Fruit fly (Drosophila melanogaster): ENCODE data around the gene Gr28b.
A peak's percentile ranks its signal among the peaks of the same experiment; 100 is the strongest.

The Gr28b gene

DNA sequence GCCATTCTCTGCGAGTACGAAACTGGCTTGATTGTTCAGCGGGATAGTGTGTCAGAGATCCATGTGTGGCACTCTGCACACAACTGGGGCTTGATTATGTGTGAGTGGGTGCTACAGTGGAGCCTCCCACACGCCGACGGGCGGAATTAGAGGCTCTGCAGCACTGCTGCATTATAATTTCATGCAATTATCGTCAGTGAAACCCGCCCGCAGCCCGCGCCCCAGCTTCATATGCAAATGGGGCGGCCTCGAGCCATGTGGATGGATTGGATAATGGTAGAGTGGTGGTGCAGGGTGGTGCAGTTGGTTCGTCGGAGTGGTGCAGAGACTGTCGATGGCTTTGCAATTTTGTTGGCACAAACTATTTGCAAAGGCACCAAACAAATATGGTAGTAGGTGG lies 39.7 kb upstream of the Gr28b start:
- TF ChIP-seq CG17806 (tag; optimal IDR thresholded peaks at IDR 0.05), result no peak
- TF ChIP-seq CG4496 (GFP tag; IDR thresholded peaks at IDR 0.05), result peak; percentile 54; the same call in 1 of the 3 replicates
- TF ChIP-seq rn (GFP tag; IDR thresholded peaks at IDR 0.05), result no peak
- no peak for TF ChIP-seq CG15710 (tag; optimal IDR thresholded peaks at IDR 0.05)
- TF ChIP-seq CG13204 (GFP tag; optimal IDR thresholded peaks at IDR 0.05), result no peak
- TF ChIP-seq Pif1A (GFP tag; optimal IDR thresholded peaks at IDR 0.05), result no peak
- TF ChIP-seq CG12605 (GFP tag; IDR thresholded peaks at IDR 0.05), result no peak
- TF ChIP-seq CG8301 (tag; optimal IDR thresholded peaks at IDR 0.05), result peak; percentile 1
- no peak for TF ChIP-seq EcR (GFP tag; optimal IDR thresholded peaks at IDR 0.05)
- peak; percentile 47; the same call in 1 of the 2 replicates for TF ChIP-seq Ets98B (GFP tag; IDR thresholded peaks at IDR 0.05)
- TF ChIP-seq fd96Ca (GFP tag; IDR thresholded peaks at IDR 0.05), result peak; percentile 58; the same call in 2 of the 3 replicates
- 0 out of 2 replicates have a peak, but pooled peaks have one; percentile 29 for TF ChIP-seq CG10348 (GFP tag; IDR thresholded peaks at IDR 0.05)
- TF ChIP-seq CG9948 (tag; optimal IDR thresholded peaks at IDR 0.05), result no peak
- TF ChIP-seq CG34367 (tag; optimal IDR thresholded peaks at IDR 0.05), result no peak
- no peak for TF ChIP-seq CG8159 (tag; optimal IDR thresholded peaks at IDR 0.05)
- TF ChIP-seq Snoo (tag; optimal IDR thresholded peaks at IDR 0.05), result no peak
- peak; percentile 55; the same call in 1 of the 2 replicates for TF ChIP-seq CG32121 (GFP tag; IDR thresholded peaks at IDR 0.05)
- TF ChIP-seq D1 (tag; optimal IDR thresholded peaks at IDR 0.05), result no peak
- peak; percentile 14 for TF ChIP-seq CG14655 (GFP tag; optimal IDR thresholded peaks at IDR 0.05)
- no peak for TF ChIP-seq Pif1B (GFP tag; optimal IDR thresholded peaks at IDR 0.05)
- TF ChIP-seq gl (tag; optimal IDR thresholded peaks at IDR 0.05), result no peak

DNA sequence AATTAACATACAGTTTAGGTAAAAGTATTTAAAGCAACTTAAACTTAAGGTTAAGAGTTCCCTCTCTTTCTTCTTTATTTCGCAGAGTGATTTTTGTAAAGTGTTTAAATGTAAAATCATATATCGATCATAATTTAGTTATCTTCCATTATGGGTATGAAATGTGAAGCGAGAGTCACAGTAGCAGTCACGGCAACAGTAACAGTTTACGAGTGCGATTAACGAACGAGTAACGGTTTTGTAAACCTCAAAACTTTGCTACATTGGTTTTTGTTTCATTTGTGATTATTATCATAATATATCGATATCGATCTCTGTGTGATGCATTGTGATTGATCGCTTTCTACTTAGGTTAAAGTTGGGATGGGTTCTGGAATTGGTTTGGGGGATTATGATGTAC lies 36.2 kb upstream of the Gr28b start:
- TF ChIP-seq CG8301 (tag; optimal IDR thresholded peaks at IDR 0.05) (no peak), CG14655 (GFP tag; optimal IDR thresholded peaks at IDR 0.05) (no peak), rn (GFP tag; IDR thresholded peaks at IDR 0.05) (no peak), CG34367 (tag; optimal IDR thresholded peaks at IDR 0.05) (no peak), CG13204 (GFP tag; optimal IDR thresholded peaks at IDR 0.05) (no peak)

DNA sequence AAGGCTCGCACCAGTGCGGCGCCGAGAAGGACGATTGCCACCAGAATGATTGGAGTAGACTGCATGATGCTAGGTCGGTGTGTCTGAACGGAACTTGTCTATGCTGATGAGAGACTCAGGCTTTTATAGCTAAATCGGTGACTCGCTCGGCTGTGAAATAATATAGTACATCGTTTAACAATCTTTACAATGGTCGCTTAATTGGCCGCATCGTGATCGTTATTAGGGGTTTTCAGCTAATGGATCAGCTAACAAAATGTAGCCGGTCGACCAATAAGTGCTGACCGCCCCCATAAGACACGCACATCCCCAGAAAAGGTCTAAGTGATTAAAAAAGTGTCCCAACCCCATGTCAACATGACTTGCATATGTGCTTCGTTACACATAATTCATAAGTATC lies 35.2 kb upstream of the Gr28b start, which contains the start of gene Obp28a:
TSS of gene Obp28a (minus strand) at position 101 of the 400 bp plus-strand sequence.
- TF ChIP-seq CG13204 (GFP tag; optimal IDR thresholded peaks at IDR 0.05) (no peak), CG17806 (tag; optimal IDR thresholded peaks at IDR 0.05) (no peak), D1 (tag; optimal IDR thresholded peaks at IDR 0.05) (no peak)

DNA sequence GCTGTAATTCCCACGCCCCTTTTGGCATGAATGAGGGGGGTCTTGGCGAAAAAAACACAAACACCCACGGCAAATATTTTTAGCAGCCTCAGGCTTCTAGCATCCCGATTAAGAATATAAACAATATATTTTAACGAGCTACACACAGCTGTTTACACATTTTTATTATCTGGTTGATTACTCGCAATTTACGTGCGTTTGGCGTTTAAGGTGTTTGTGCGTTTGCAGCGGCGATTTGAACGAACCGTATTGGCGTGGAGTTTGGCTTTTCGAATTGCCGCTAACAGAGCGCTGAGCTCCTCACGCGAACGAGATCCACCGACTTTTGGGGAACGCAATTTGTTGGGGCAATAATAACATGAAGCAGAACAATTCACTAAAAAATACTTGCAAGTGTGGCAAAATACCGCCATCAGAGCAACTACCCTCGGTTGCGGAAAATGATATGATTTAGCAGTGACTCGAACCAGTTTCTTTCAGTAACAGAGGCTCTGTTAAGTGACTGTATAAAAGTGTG lies 34.0 kb upstream of the Gr28b start, which contains the start of gene Ziz:
TSS of gene Ziz (minus strand) at position 321 of the 517 bp plus-strand sequence.
- TF ChIP-seq EcR (GFP tag; optimal IDR thresholded peaks at IDR 0.05) (peak; percentile 22), CG4496 (GFP tag; IDR thresholded peaks at IDR 0.05) (peak; percentile 51; the same call in 2 of the 3 replicates), Pif1B (GFP tag; optimal IDR thresholded peaks at IDR 0.05) (no peak), Ets98B (GFP tag; IDR thresholded peaks at IDR 0.05) (peak; percentile 52; the same call in 1 of the 2 replicates)

DNA sequence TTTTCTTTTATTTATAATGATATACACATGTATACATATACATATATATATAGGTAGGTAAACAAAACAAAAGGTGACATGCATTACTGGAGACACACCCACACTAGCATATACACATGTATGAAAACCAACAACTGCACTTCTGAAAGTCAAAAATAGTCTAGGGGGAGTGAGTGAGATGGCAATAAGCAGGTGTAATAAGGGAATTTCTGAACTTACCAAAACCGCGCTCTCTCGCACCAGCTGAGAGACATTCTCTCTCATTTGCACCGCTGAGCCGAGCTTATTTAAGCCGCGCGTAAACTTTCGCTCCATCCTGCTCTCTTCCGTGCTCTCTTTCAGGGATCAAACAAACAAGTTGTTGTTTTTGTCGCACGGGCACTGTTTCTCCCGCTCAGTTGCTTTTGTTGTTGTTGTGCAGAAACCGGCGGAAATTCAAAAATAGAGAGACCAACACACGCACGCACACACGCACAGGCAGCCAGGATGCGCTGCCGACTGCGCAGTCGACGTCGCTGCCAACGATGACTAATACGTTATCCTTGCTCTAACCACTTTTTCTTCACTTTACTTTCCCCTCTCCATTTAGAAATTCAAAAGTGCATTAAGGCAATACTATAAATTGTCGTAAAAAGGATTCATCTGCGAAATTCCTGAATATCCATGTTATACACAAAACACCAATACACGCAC lies 33.4 kb upstream of the Gr28b start:
- TF ChIP-seq CG15710 (tag; optimal IDR thresholded peaks at IDR 0.05) (no peak), fd96Ca (GFP tag; IDR thresholded peaks at IDR 0.05) (0 out of 3 replicates have a peak, but pooled peaks have one; percentile 24), CG4496 (GFP tag; IDR thresholded peaks at IDR 0.05) (peak; percentile 79)

DNA sequence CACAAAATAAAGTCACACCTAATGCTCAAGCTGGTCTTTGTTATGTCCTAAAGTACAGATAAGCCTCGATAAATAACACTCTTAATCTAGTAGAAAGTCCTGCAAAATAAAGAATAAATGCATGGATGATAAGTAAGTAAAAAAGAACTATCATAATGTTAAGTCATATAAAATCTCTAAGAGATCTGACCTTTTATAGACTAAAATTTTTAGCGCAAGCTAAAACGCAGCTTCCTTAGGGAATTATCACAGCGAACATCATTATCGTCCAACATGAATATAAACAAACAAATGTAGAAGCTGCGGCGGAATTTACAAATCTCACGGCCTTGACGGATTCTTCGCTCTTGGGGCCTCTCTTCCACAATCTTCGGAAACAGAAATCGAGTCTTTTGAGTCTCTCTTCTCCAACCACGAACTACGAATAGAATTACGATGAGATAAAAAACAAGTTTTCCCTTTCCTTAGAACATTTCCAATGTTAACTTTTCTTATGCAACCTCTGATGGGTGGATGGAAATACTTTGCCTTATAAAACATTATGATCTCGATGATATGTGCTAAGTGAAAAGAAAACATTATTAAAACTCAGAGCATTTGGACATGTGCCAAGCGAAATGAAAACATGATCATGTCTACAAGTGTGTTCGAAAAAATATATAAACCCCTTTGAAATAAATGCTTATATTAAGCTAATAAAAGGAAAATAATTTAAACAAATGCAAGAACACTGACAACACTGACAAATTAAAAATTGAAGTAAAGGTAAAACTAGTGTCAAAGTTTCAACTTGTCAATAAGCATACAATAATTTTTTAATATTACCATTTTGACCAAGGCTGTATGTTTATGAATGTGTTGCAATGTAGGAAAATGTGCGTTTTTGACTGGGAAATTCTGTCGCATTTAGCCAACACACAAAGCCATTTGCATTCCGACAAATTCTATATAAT lies 32.6 kb upstream of the Gr28b start:
- TF ChIP-seq CG8301 (tag; optimal IDR thresholded peaks at IDR 0.05) (peak; percentile 37), CG13204 (GFP tag; optimal IDR thresholded peaks at IDR 0.05) (no peak), fd96Ca (GFP tag; IDR thresholded peaks at IDR 0.05) (no peak), Pif1A (GFP tag; optimal IDR thresholded peaks at IDR 0.05) (no peak), EcR (GFP tag; optimal IDR thresholded peaks at IDR 0.05) (no peak), CG34367 (tag; optimal IDR thresholded peaks at IDR 0.05) (peak; percentile 41), CG10348 (GFP tag; IDR thresholded peaks at IDR 0.05) (no peak), CG15710 (tag; optimal IDR thresholded peaks at IDR 0.05) (peak; percentile 46), CG8159 (tag; optimal IDR thresholded peaks at IDR 0.05) (no peak), CG14655 (GFP tag; optimal IDR thresholded peaks at IDR 0.05) (peak; percentile 35), CG17806 (tag; optimal IDR thresholded peaks at IDR 0.05) (peak; percentile 8), D1 (tag; optimal IDR thresholded peaks at IDR 0.05) (peak; percentile 21), Pif1B (GFP tag; optimal IDR thresholded peaks at IDR 0.05) (no peak), Snoo (tag; optimal IDR thresholded peaks at IDR 0.05) (no peak), CG4496 (GFP tag; IDR thresholded peaks at IDR 0.05) (0 out of 3 replicates have a peak, but pooled peaks have one; percentile 5), CG12605 (GFP tag; IDR thresholded peaks at IDR 0.05) (0 out of 2 replicates have a peak, but pooled peaks have one; percentile 25), CG9948 (tag; optimal IDR thresholded peaks at IDR 0.05) (peak; percentile 24), Ets98B (GFP tag; IDR thresholded peaks at IDR 0.05) (0 out of 2 replicates have a peak, but pooled peaks have one; percentile 27), rn (GFP tag; IDR thresholded peaks at IDR 0.05) (no peak), gl (tag; optimal IDR thresholded peaks at IDR 0.05) (no peak), CG32121 (GFP tag; IDR thresholded peaks at IDR 0.05) (peak; percentile 54)

All from whole organism, pupa.